Fruit fly (Drosophila melanogaster) whole organism, embryonic: ENCODE measurements around the gene CG12546.

Experiments used
- CG10321 ChIP-seq: fragments of 200-800 bp; sonication (Bioruptor generic); IDR thresholded peaks from 2 replicates; pipeline ENCODE4 v1.3.6; 2022; ENCODE audit warnings: missing biosample characterization, missing genetic modification characterization
- CG11093 ChIP-seq: fragments of 200-800 bp; sonication (Bioruptor generic); IDR thresholded peaks from 3 replicates; pipeline ENCODE4 v1.3.6; 2022; ENCODE audit warnings: missing biosample characterization, missing genetic modification characterization
- CG11696 ChIP-seq: fragments of 200-800 bp; sonication (Bioruptor generic); IDR thresholded peaks from 2 replicates; pipeline ENCODE4 v1.3.6; 2022; ENCODE audit warnings: missing biosample characterization, missing genetic modification characterization
- CG12071 ChIP-seq: fragments of 200-800 bp; sonication (Bioruptor generic); optimal IDR thresholded peaks from 3 replicates; lab custom pipeline; 2018; ENCODE audit warnings: missing biosample characterization, mild to moderate bottlenecking, missing genetic modification characterization
- CG1602 ChIP-seq: fragments of 200-800 bp; sonication (Bioruptor generic); optimal IDR thresholded peaks from 3 replicates; lab custom pipeline; 2016; ENCODE audit warnings: missing biosample characterization, missing genetic modification characterization
- CG16813 ChIP-seq: fragments of 200-800 bp; sonication (Bioruptor generic); IDR thresholded peaks from 3 replicates; pipeline ENCODE4 v1.3.6; 2022; ENCODE audit warnings: missing biosample characterization, missing genetic modification characterization; ENCODE audit not compliant: partially characterized antibody
- CG17186 ChIP-seq: fragments of 200-800 bp; sonication (Bioruptor generic); optimal IDR thresholded peaks from 3 replicates; lab custom pipeline; 2017; ENCODE audit warnings: missing biosample characterization, missing genetic modification reagents, missing genetic modification characterization
- CG2116 ChIP-seq: fragments of 200-800 bp; sonication (Bioruptor generic); optimal IDR thresholded peaks from 3 replicates; lab custom pipeline; 2018; ENCODE audit warnings: missing biosample characterization, mild to moderate bottlenecking, missing genetic modification characterization
- CG2199 ChIP-seq: fragments of 200-800 bp; sonication (Bioruptor generic); IDR thresholded peaks from 3 replicates; pipeline ENCODE4 v1.3.6; 2022; ENCODE audit warnings: missing biosample characterization, missing genetic modification characterization
- CG31224 ChIP-seq: fragments of 200-800 bp; sonication (Bioruptor generic); IDR thresholded peaks from 2 replicates; pipeline ENCODE4 v1.3.6; 2022; ENCODE audit warnings: missing biosample characterization, missing genetic modification characterization
- CG34224 ChIP-seq: fragments of 200-800 bp; sonication (Bioruptor generic); IDR thresholded peaks from 3 replicates; pipeline ENCODE4 v1.3.6; 2022; ENCODE audit warnings: missing biosample characterization, missing genetic modification characterization; ENCODE audit not compliant: partially characterized antibody
- CG3838 ChIP-seq: fragments of 200-800 bp; sonication (Bioruptor generic); optimal IDR thresholded peaks from 3 replicates; lab custom pipeline; 2016; ENCODE audit warnings: missing biosample characterization, missing genetic modification characterization
- CG43689 ChIP-seq: fragments of 200-800 bp; sonication (Bioruptor generic); IDR thresholded peaks from 2 replicates; pipeline ENCODE4 v1.3.6; 2022; ENCODE audit warnings: missing biosample characterization, missing genetic modification characterization
- CG4820 ChIP-seq: fragments of 200-800 bp; sonication (Bioruptor generic); optimal IDR thresholded peaks from 3 replicates; lab custom pipeline; 2016; ENCODE audit warnings: missing biosample characterization, missing genetic modification characterization
- CG5953 ChIP-seq: fragments of 200-800 bp; sonication (Bioruptor generic); IDR thresholded peaks from 2 replicates; pipeline ENCODE4 v1.3.6; 2022; ENCODE audit warnings: missing biosample characterization, missing genetic modification characterization
- CG6654 ChIP-seq: fragments of 200-800 bp; sonication (Bioruptor generic); optimal IDR thresholded peaks from 2 replicates; lab custom pipeline; 2017; ENCODE audit warnings: missing biosample characterization, mild to moderate bottlenecking, missing genetic modification characterization
- CG6791 ChIP-seq: fragments of 200-800 bp; sonication (Bioruptor generic); IDR thresholded peaks from 3 replicates; pipeline ENCODE4 v1.3.6; 2022; ENCODE audit warnings: missing biosample characterization, missing genetic modification characterization; ENCODE audit not compliant: partially characterized antibody
- CG8089 ChIP-seq: fragments of 200-800 bp; sonication (Bioruptor generic); optimal IDR thresholded peaks from 3 replicates; lab custom pipeline; 2016; ENCODE audit warnings: missing biosample characterization, missing genetic modification characterization
- CG8388 ChIP-seq: fragments of 200-800 bp; sonication (Bioruptor generic); optimal IDR thresholded peaks from 2 replicates; lab custom pipeline; 2019; ENCODE audit warnings: missing biosample characterization, mild to moderate bottlenecking, missing genetic modification characterization, moderate library complexity
- CG9609 ChIP-seq: fragments of 200-800 bp; sonication (Bioruptor generic); optimal IDR thresholded peaks from 3 replicates; lab custom pipeline; 2016; ENCODE audit warnings: missing biosample characterization, missing genetic modification characterization
- Deaf1 ChIP-seq: fragments of 200-800 bp; optimal IDR thresholded peaks from 3 replicates; lab custom pipeline; 2019; ENCODE audit warnings: missing biosample characterization, mild to moderate bottlenecking, missing genetic modification characterization, moderate library complexity
- HLH3B ChIP-seq: fragments of 200-800 bp; sonication (Bioruptor generic); IDR thresholded peaks from 2 replicates; pipeline ENCODE4 v1.3.6; 2022; ENCODE audit warnings: missing biosample characterization, missing genetic modification characterization
- Hand ChIP-seq: fragments of 200-800 bp; sonication (Bioruptor generic); optimal IDR thresholded peaks from 2 replicates; lab custom pipeline; 2017; ENCODE audit warnings: mild to moderate bottlenecking, missing biosample characterization, missing genetic modification reagents, missing genetic modification characterization
- HmgD ChIP-seq: fragments of 200-800 bp; sonication (Bioruptor generic); optimal IDR thresholded peaks from 3 replicates; lab custom pipeline; 2016; ENCODE audit warnings: missing biosample characterization, missing genetic modification characterization
- Hmr ChIP-seq: fragments of 200-800 bp; sonication (Bioruptor generic); optimal IDR thresholded peaks from 3 replicates; lab custom pipeline; 2017; ENCODE audit warnings: mild to moderate bottlenecking, missing biosample characterization, missing genetic modification reagents, missing genetic modification characterization
- Hr78 ChIP-seq, 2 experiments: fragments of 200-800 bp in 1 of 2; fragments of >200 bp in 1 of 2; sonication (Bioruptor generic) in 1 of 2; optimal IDR thresholded peaks; 2 replicates each; lab custom pipeline; 2017 to 2019; ENCODE audit warnings: missing biosample characterization in 2 of 2, missing genetic modification characterization in 2 of 2, mild to moderate bottlenecking in 1 of 2, moderate library complexity in 1 of 2
- Mad ChIP-seq: fragments of 200-800 bp; sonication (Bioruptor generic); optimal IDR thresholded peaks from 2 replicates; lab custom pipeline; 2016; ENCODE audit warnings: missing biosample characterization, missing genetic modification characterization
- Nf-YB ChIP-seq: fragments of 200-800 bp; sonication (Bioruptor generic); optimal IDR thresholded peaks from 3 replicates; lab custom pipeline; 2019; ENCODE audit warnings: missing biosample characterization, mild to moderate bottlenecking, missing genetic modification characterization, moderate library complexity
- Six4 ChIP-seq: fragments of 200-800 bp; sonication (Bioruptor generic); optimal IDR thresholded peaks from 2 replicates; lab custom pipeline; 2016; ENCODE audit warnings: missing biosample characterization, missing genetic modification characterization
- Sry-δ ChIP-seq: fragments of 200-800 bp; sonication (Bioruptor generic); optimal IDR thresholded peaks from 2 replicates; lab custom pipeline; 2016; ENCODE audit warnings: missing biosample characterization, missing genetic modification characterization
- YL-1 ChIP-seq: fragments of 200-800 bp; sonication (Bioruptor generic); optimal IDR thresholded peaks from 3 replicates; lab custom pipeline; 2017; ENCODE audit warnings: missing biosample characterization, mild to moderate bottlenecking, missing genetic modification characterization
- bab2 ChIP-seq: fragments of 200-800 bp; sonication (Bioruptor generic); optimal IDR thresholded peaks from 2 replicates; lab custom pipeline; 2016; ENCODE audit warnings: missing biosample characterization, missing genetic modification characterization
- chinmo ChIP-seq: fragments of 200-800 bp; sonication (Bioruptor generic); IDR thresholded peaks from 4 replicates; pipeline ENCODE4 v1.3.6; 2022; ENCODE audit warnings: missing biosample characterization, missing genetic modification characterization; ENCODE audit not compliant: partially characterized antibody
- corto ChIP-seq: fragments of 200-800 bp; sonication (Bioruptor generic); optimal IDR thresholded peaks from 2 replicates; lab custom pipeline; 2016; ENCODE audit warnings: missing biosample characterization, mild to moderate bottlenecking, missing genetic modification characterization, moderate library complexity
- crc ChIP-seq: fragments of 200-800 bp; sonication (Bioruptor generic); optimal IDR thresholded peaks from 2 replicates; lab custom pipeline; 2016; ENCODE audit warnings: missing biosample characterization, missing genetic modification characterization
- crol ChIP-seq: fragments of 200-800 bp; sonication (Bioruptor generic); IDR thresholded peaks from 2 replicates; pipeline ENCODE4 v1.3.6; 2022; ENCODE audit warnings: missing biosample characterization, missing genetic modification characterization
- en ChIP-seq: fragments of 200-800 bp; sonication (Bioruptor generic); optimal IDR thresholded peaks from 2 replicates; lab custom pipeline; 2016; ENCODE audit warnings: missing biosample characterization, missing genetic modification characterization
- gsb-n ChIP-seq: fragments of 200-800 bp; sonication (Bioruptor generic); optimal IDR thresholded peaks from 3 replicates; lab custom pipeline; 2018; ENCODE audit warnings: missing biosample characterization, mild to moderate bottlenecking, missing genetic modification characterization
- hkb ChIP-seq, 2 experiments: fragments of 200-800 bp in 1 of 2; fragments of >200 bp in 1 of 2; sonication (Bioruptor generic) in 1 of 2; IDR thresholded peaks in 1 of 2; optimal IDR thresholded peaks in 1 of 2; 2 replicates each; pipeline versions ENCODE4 v1.3.6 to Lab custom; 2017 to 2022; ENCODE audit warnings: missing biosample characterization in 1 of 2, missing genetic modification characterization in 1 of 2
- jigr1 ChIP-seq: fragments of 200-800 bp; sonication (Bioruptor generic); IDR thresholded peaks from 3 replicates; pipeline ENCODE4 v1.3.6; 2022; ENCODE audit warnings: missing biosample characterization, missing genetic modification characterization
- klu ChIP-seq: fragments of 200-800 bp; sonication (Bioruptor generic); IDR thresholded peaks from 2 replicates; pipeline ENCODE4 v1.3.6; 2022; ENCODE audit warnings: missing biosample characterization, missing genetic modification characterization
- knrl ChIP-seq: fragments of 200-800 bp; sonication (Bioruptor generic); IDR thresholded peaks from 3 replicates; pipeline ENCODE4 v1.3.6; 2022; ENCODE audit warnings: missing biosample characterization, missing genetic modification characterization; ENCODE audit not compliant: partially characterized antibody
- nerfin-1 ChIP-seq: fragments of 200-800 bp; sonication (Bioruptor generic); optimal IDR thresholded peaks from 3 replicates; lab custom pipeline; 2019; ENCODE audit warnings: missing biosample characterization, mild to moderate bottlenecking, missing genetic modification characterization, moderate library complexity
- peb ChIP-seq: fragments of 200-800 bp; sonication (Bioruptor generic); IDR thresholded peaks from 2 replicates; pipeline ENCODE4 v1.3.6; 2022; ENCODE audit warnings: missing biosample characterization, missing genetic modification characterization
- pho ChIP-seq: fragments of 200-800 bp; sonication (Bioruptor generic); optimal IDR thresholded peaks from 2 replicates; lab custom pipeline; 2016; ENCODE audit warnings: missing biosample characterization, missing genetic modification characterization
- rib ChIP-seq: fragments of 200-800 bp; sonication (Bioruptor generic); IDR thresholded peaks from 2 replicates; pipeline ENCODE4 v1.3.6; 2022; ENCODE audit warnings: missing biosample characterization, missing genetic modification characterization
- tna ChIP-seq: fragments of 200-800 bp; sonication (Bioruptor generic); IDR thresholded peaks from 2 replicates; pipeline ENCODE4 v1.3.6; 2022; ENCODE audit warnings: missing biosample characterization, missing genetic modification characterization; ENCODE audit not compliant: partially characterized antibody
- trh ChIP-seq: fragments of 200-800 bp; sonication (Bioruptor generic); optimal IDR thresholded peaks from 2 replicates; lab custom pipeline; 2016; ENCODE audit warnings: missing biosample characterization, missing genetic modification characterization
- ttk ChIP-seq: fragments of 200-800 bp; sonication (Bioruptor generic); IDR thresholded peaks from 2 replicates; pipeline ENCODE4 v2.1.2; 2022; ENCODE audit warnings: missing biosample characterization, missing genetic modification characterization

Gene CG12546

dm6 chr3L:22717137-22717767 is 23.6 kb upstream of the CG12546 start, which contains the start of the genes ArfGAP3 and CG32452 (continued):
- TF ChIP-seq gsb-n (tag; lab: Kevin White, UChicago) (peak; percentile 68), HmgD (GFP tag; lab: Kevin White, UChicago) (peak; percentile 41), CG9609 (GFP tag; lab: Kevin White, UChicago) (peak; percentile 58), Deaf1 (peak; percentile 76), pho (GFP tag; lab: Kevin White, UChicago) (peak; percentile 74), CG12071 (GFP tag; lab: Kevin White, UChicago) (no peak), rib (GFP tag; lab: Robert Waterston, UW) (peak; percentile 60; the same call in 1 of the 2 replicates), CG6654 (no peak), hkb (optimal IDR thresholded peaks at IDR 0.05; lab: Kevin White, UChicago) (no peak), hkb (GFP tag; IDR thresholded peaks at IDR 0.05; lab: Robert Waterston, UW) (peak; percentile 73), jigr1 (GFP tag; lab: Robert Waterston, UW) (no peak), CG8089 (GFP tag; lab: Kevin White, UChicago) (peak; percentile 33), CG1602 (GFP tag; lab: Kevin White, UChicago) (peak; percentile 74), CG31224 (GFP tag; lab: Robert Waterston, UW) (peak; percentile 41; the same call in 1 of the 2 replicates), Nf-YB (peak; percentile 52), CG16813 (peak; percentile 64), Mad (GFP tag; lab: Kevin White, UChicago) (peak; percentile 71), tna (GFP tag; lab: Robert Waterston, UW) (no peak), CG34224 (peak; percentile 68), CG2199 (GFP tag; lab: Robert Waterston, UW) (no peak), crol (GFP tag; lab: Robert Waterston, UW) (no peak), CG3838 (GFP tag; lab: Kevin White, UChicago) (peak; percentile 54), CG17186 (GFP tag; lab: Kevin White, UChicago) (peak; percentile 100), CG10321 (GFP tag; lab: Robert Waterston, UW) (no peak), CG4820 (GFP tag; lab: Kevin White, UChicago) (peak; percentile 67), knrl (GFP tag; lab: Robert Waterston, UW) (peak; percentile 49; the same call in 2 of the 3 replicates), klu (GFP tag; lab: Robert Waterston, UW) (peak; percentile 63; the same call in 1 of the 2 replicates), CG43689 (GFP tag; lab: Robert Waterston, UW) (0 out of 2 replicates have a peak, but pooled peaks have one; percentile 27), CG2116 (GFP tag; lab: Kevin White, UChicago) (peak; percentile 78), CG11696 (no peak; the same call in 1 of the 2 replicates), trh (GFP tag; lab: Kevin White, UChicago) (no peak), Sry-δ (GFP tag; lab: Kevin White, UChicago) (peak; percentile 56), en (GFP tag; lab: Kevin White, UChicago) (peak; percentile 5), chinmo (GFP tag; lab: Robert Waterston, UW) (0 out of 4 replicates have a peak, but pooled peaks have one; percentile 54), crc (GFP tag; lab: Kevin White, UChicago) (peak; percentile 26), ttk (GFP tag; lab: Robert Waterston, UW) (peak; percentile 58), CG6791 (GFP tag; lab: Robert Waterston, UW) (no peak; the same call in 2 of the 3 replicates), corto (GFP tag; lab: Kevin White, UChicago) (no peak), peb (GFP tag; lab: Robert Waterston, UW) (no peak), CG8388 (GFP tag; lab: Kevin White, UChicago) (peak; percentile 57), Hmr (GFP tag; lab: Kevin White, UChicago) (peak; percentile 72), Six4 (peak; percentile 70), HLH3B (GFP tag; lab: Robert Waterston, UW) (peak; percentile 76), CG5953 (GFP tag; lab: Robert Waterston, UW) (no peak), Hr78 (GFP tag; optimal IDR thresholded peaks at IDR 0.05; lab: Kevin White, UChicago) (no peak), bab2 (peak; percentile 67), CG11093 (peak; percentile 47; the same call in 1 of the 3 replicates), YL-1 (GFP tag; lab: Kevin White, UChicago) (peak; percentile 62), Hand (GFP tag; lab: Kevin White, UChicago) (no peak), nerfin-1 (tag; lab: Kevin White, UChicago) (peak; percentile 75)
